Worm (Caenorhabditis elegans) whole organism, L2 larva: Measurements from ENCODE around the gene F26D11.1.

Experiments used
- elt-3 ChIP-seq: sonication (generic microtip); optimal IDR thresholded peaks from 2 replicates; lab custom pipeline; 2017; ENCODE audit warnings: missing biosample characterization, missing genetic modification characterization
- fos-1 ChIP-seq: fragments of 150-350 bp; optimal IDR thresholded peaks from 2 replicates; lab custom pipeline; 2014; ENCODE audit warnings: missing biosample characterization, missing genetic modification characterization
- mdl-1 ChIP-seq, 2 experiments: fragments of 150-350 bp in 1 of 2; sonication (generic microtip) in 1 of 2; optimal IDR thresholded peaks; 2 replicates each; lab custom pipeline; 2017; ENCODE audit warnings: missing biosample characterization in 2 of 2, missing genetic modification characterization in 2 of 2
- nhr-11 ChIP-seq: fragments of 150-350 bp; optimal IDR thresholded peaks from 2 replicates; lab custom pipeline; 2014; ENCODE audit warnings: missing biosample characterization, missing genetic modification characterization
- nhr-237 ChIP-seq: fragments of 150-350 bp; optimal IDR thresholded peaks from 2 replicates; lab custom pipeline; 2014; ENCODE audit warnings: missing biosample characterization, missing genetic modification characterization
- sem-4 ChIP-seq: fragments of 150-350 bp; optimal IDR thresholded peaks from 2 replicates; lab custom pipeline; 2014; ENCODE audit warnings: missing biosample characterization, missing genetic modification reagents, missing genetic modification characterization
- ztf-11 ChIP-seq: sonication (generic microtip); optimal IDR thresholded peaks from 2 replicates; lab custom pipeline; 2017; ENCODE audit warnings: missing biosample characterization, missing genetic modification characterization

DNA sequence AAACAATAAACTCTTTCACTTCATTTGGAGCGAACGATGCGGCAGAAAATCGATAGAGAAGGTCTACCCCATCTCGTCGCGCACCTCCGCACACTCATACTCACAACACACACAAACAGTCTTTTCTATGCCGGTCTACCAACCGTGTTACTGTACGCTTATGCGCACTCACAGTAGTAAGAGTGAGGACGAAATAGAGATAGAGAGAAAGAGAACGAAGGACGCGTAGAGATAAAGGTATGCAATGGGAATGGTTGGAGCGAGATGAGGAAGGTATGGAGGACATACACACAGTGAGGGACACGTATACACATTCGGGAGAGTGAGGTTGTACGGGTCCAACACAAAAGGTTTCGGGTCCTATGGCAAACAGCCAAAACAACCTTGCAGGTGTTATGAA lies 2.5 kb upstream of the F26D11.1 start:
- TF ChIP-seq ztf-11 (no peak), nhr-237 (tag; lab: Kevin White, UChicago) (no peak), fos-1 (tag; lab: Kevin White, UChicago) (peak; percentile 67), elt-3 (tag; lab: Kevin White, UChicago) (no peak), nhr-11 (tag; lab: Kevin White, UChicago) (no peak), mdl-1 (tag; optimal IDR thresholded peaks at IDR 0.05; lab: Kevin White, UChicago) (no peak), sem-4 (tag; lab: Kevin White, UChicago) (no peak)
